Worm (Caenorhabditis elegans) whole organism, early embryonic: ENCODE results near the gene Y37E11B.5.

ENCODE experiments used
- B0310.2 ChIP-seq: sonication (generic microtip); optimal IDR thresholded peaks from 2 replicates; lab custom pipeline; 2016; ENCODE audit warnings: mild to moderate bottlenecking, missing genetic modification characterization, missing compliant biosample characterization
- F13C5.2 ChIP-seq: sonication (generic microtip); optimal IDR thresholded peaks from 2 replicates; lab custom pipeline; 2017; ENCODE audit warnings: mild to moderate bottlenecking, missing genetic modification characterization, inconsistent platforms, missing compliant biosample characterization
- aly-1 ChIP-seq: sonication (generic microtip); optimal IDR thresholded peaks from 2 replicates; lab custom pipeline; 2016; ENCODE audit warnings: missing genetic modification characterization, missing compliant biosample characterization
- ama-1 ChIP-seq: fragments of 150-350 bp; optimal IDR thresholded peaks from 2 replicates; lab custom pipeline; 2014
- ceh-36 ChIP-seq: sonication (generic microtip); optimal IDR thresholded peaks from 2 replicates; lab custom pipeline; 2016; ENCODE audit warnings: missing genetic modification characterization, inconsistent platforms, missing compliant biosample characterization
- ets-7 ChIP-seq: sonication (generic microtip); optimal IDR thresholded peaks from 2 replicates; lab custom pipeline; 2016; ENCODE audit warnings: missing genotype, missing genetic modification characterization, missing compliant biosample characterization
- flt-1 ChIP-seq: fragments of 200-800 bp; sonication (Bioruptor generic); IDR thresholded peaks from 2 replicates; pipeline ENCODE4 v1.3.6; 2022; ENCODE audit warnings: missing genetic modification characterization, missing compliant biosample characterization
- hmg-4 ChIP-seq: fragments of 200-800 bp; sonication (Bioruptor generic); optimal IDR thresholded peaks from 2 replicates; lab custom pipeline; 2018; ENCODE audit warnings: mild to moderate bottlenecking, missing genetic modification characterization, missing compliant biosample characterization
- hnd-1 ChIP-seq: sonication (generic microtip); optimal IDR thresholded peaks from 2 replicates; lab custom pipeline; 2016; ENCODE audit warnings: missing genetic modification characterization, missing compliant biosample characterization
- pes-1 ChIP-seq: fragments of 200-800 bp; sonication (Bioruptor generic); IDR thresholded peaks from 2 replicates; pipeline ENCODE4 v1.3.6; 2022; ENCODE audit warnings: missing genetic modification reagents, missing genetic modification characterization, missing compliant biosample characterization
- tbx-11 ChIP-seq: fragments of 200-800 bp; sonication (Bioruptor generic); IDR thresholded peaks from 2 replicates; pipeline ENCODE4 v1.3.6; 2022; ENCODE audit warnings: missing genetic modification characterization, missing compliant biosample characterization
- tbx-37 ChIP-seq: fragments of 200-800 bp; sonication (Bioruptor generic); conservative IDR thresholded peaks from 2 replicates; pipeline ENCODE4 v1.3.6; 2022; ENCODE audit warnings: missing genetic modification reagents, missing genetic modification characterization, missing compliant biosample characterization
- tra-4 ChIP-seq: sonication (generic microtip); optimal IDR thresholded peaks from 2 replicates; lab custom pipeline; 2017; ENCODE audit warnings: missing genetic modification characterization, missing compliant biosample characterization

- TF ChIP-seq flt-1 (GFP tag; lab: Robert Waterston, UW) (no peak), F13C5.2 (tag; lab: Kevin White, UChicago) (no peak), ceh-36 (tag; lab: Kevin White, UChicago) (no peak), ama-1 (lab: Kevin White, UChicago) (no peak), ets-7 (tag; lab: Kevin White, UChicago) (no peak), hnd-1 (tag; lab: Kevin White, UChicago) (no peak), tbx-37 (no peak), aly-1 (tag; lab: Kevin White, UChicago) (no peak), tbx-11 (no peak), tra-4 (tag; lab: Kevin White, UChicago) (no peak), pes-1 (GFP tag; lab: Robert Waterston, UW) (no peak), hmg-4 (GFP tag; lab: Kevin White, UChicago) (no peak), B0310.2 (tag; lab: Kevin White, UChicago) (no peak)
Measured at ce11 chrIV:3590821-3591220, 7.5 kb downstream of the Y37E11B.5 start.
